Fruit fly (Drosophila melanogaster) whole organism: ENCODE results near the gene CG11882.

Experiments used
- CG8478 ChIP-seq: fragments of >200 bp; optimal IDR thresholded peaks from 2 replicates; lab custom pipeline; 2018; ENCODE audit warnings: inconsistent platforms
- psq ChIP-seq: fragments of >200 bp; optimal IDR thresholded peaks from 2 replicates; lab custom pipeline; 2017
- usp ChIP-seq: fragments of >200 bp; optimal IDR thresholded peaks from 2 replicates; lab custom pipeline; 2017; ENCODE audit warnings: missing biosample characterization, missing genetic modification characterization, mixed read lengths

- TF ChIP-seq psq (lab: Kevin White, UChicago) = no peak
- TF ChIP-seq CG8478 = no peak
- TF ChIP-seq usp (GFP tag; lab: Kevin White, UChicago) = no peak
Observed at dm6 chr3R:29124128-29124527, 23.8 kb downstream of the CG11882 start.
